Worm (Caenorhabditis elegans): ENCODE results near the gene clec-82.

DNA sequence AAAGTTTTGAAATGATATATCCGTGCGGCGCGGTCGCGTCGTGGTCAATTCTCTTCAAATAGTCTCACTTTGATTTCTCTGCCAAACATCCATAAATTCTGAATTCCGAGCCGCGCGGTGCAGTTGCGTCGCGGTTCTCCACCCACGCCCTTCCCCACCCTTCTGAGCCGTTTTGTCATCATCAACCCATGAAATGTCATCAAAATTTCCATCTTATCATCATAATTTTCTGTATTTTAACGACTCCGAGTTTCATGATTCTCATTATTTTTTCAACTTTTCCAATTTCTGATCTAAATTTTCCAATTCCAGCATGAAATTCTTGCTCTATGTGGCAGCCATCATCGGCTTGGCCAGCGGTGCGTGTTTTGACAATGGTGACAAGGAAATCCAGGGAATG is 6.7 kb downstream of the clec-82 start, which contains the start of gene clec-84:
- TF ChIP-seq tbx-2 (tag; optimal IDR thresholded peaks at IDR 0.05) (no peak), ceh-19 (GFP tag; optimal IDR thresholded peaks at IDR 0.05) (no peak), nhr-11 (tag; optimal IDR thresholded peaks at IDR 0.05) (no peak), ceh-45 (GFP tag; IDR thresholded peaks at IDR 0.05) (no peak), ztf-16 (tag; optimal IDR thresholded peaks at IDR 0.05) (no peak), ceh-22 (tag; optimal IDR thresholded peaks at IDR 0.05) (no peak), ceh-30 (tag; optimal IDR thresholded peaks at IDR 0.05) (no peak), pag-3 (tag; optimal IDR thresholded peaks at IDR 0.05; ENCODE audit: borderline replicate concordance) (no peak), ets-4 (tag; optimal IDR thresholded peaks at IDR 0.05) (no peak), ama-1 (optimal IDR thresholded peaks at IDR 0.05) (no peak), syd-9 (tag; optimal IDR thresholded peaks at IDR 0.05) (no peak), elt-2 (tag; optimal IDR thresholded peaks at IDR 0.05) (no peak)

Measured in whole organism, late embryonic.